Worm (Caenorhabditis elegans): ENCODE data around the gene rpn-6.2.

- TF ChIP-seq cog-1 (tag; optimal IDR thresholded peaks at IDR 0.05), result no peak
- no peak for TF ChIP-seq ref-1 (GFP tag; conservative IDR thresholded peaks at IDR 0.05)
Observed at ce11 chrIII:9034133-9034532, 32.3 kb upstream of the rpn-6.2 start.
